Worm (Caenorhabditis elegans) whole organism, late embryonic: ENCODE data around the gene gst-16.

Experiments used
- F13H6.1 ChIP-seq: sonication (generic microtip); optimal IDR thresholded peaks from 2 replicates; lab custom pipeline; 2016; ENCODE audit warnings: missing genetic modification characterization, missing compliant biosample characterization
- ama-1 ChIP-seq: fragments of 150-350 bp; optimal IDR thresholded peaks from 2 replicates; lab custom pipeline; 2014
- fax-1 ChIP-seq: sonication (generic microtip); optimal IDR thresholded peaks from 2 replicates; lab custom pipeline; 2016; ENCODE audit warnings: missing genotype, missing genetic modification characterization, missing compliant biosample characterization
- hlh-30 ChIP-seq: sonication (generic microtip); optimal IDR thresholded peaks from 2 replicates; lab custom pipeline; 2017; ENCODE audit warnings: antibody characterized with exemption, missing genetic modification characterization, missing compliant biosample characterization; ENCODE audit not compliant: insufficient read depth
- nhr-11 ChIP-seq: fragments of 150-350 bp; optimal IDR thresholded peaks from 2 replicates; lab custom pipeline; 2014; ENCODE audit warnings: missing biosample characterization, missing genetic modification characterization

- TF ChIP-seq hlh-30 (tag; lab: Kevin White, UChicago) (no peak), nhr-11 (tag; lab: Kevin White, UChicago) (no peak), fax-1 (tag; lab: Kevin White, UChicago) (no peak), ama-1 (lab: Kevin White, UChicago) (no peak), F13H6.1 (tag; lab: Kevin White, UChicago) (no peak)
Observed at ce11 chrII:13638576-13638975, 14.3 kb upstream of the gst-16 start.
